Worm (Caenorhabditis elegans) whole organism, L4 larva: ENCODE results near the gene ugt-7.

ENCODE experiments used
- F10B5.3 ChIP-seq: sonication (generic microtip); optimal IDR thresholded peaks from 2 replicates; lab custom pipeline; 2016; ENCODE audit warnings: mild to moderate bottlenecking, missing genetic modification characterization, missing compliant biosample characterization
- F49E8.2 ChIP-seq: sonication (generic microtip); optimal IDR thresholded peaks from 2 replicates; lab custom pipeline; 2016; ENCODE audit warnings: missing compliant biosample characterization, mild to moderate bottlenecking, missing genetic modification characterization, borderline replicate concordance
- Y105C5A.15 ChIP-seq: fragments of 200-800 bp; sonication (Bioruptor generic); IDR thresholded peaks from 2 replicates; pipeline ENCODE4 v1.3.6; 2022; ENCODE audit warnings: missing genetic modification characterization, missing compliant biosample characterization
- Y48G9A.11 ChIP-seq: fragments of 200-800 bp; sonication (Bioruptor generic); IDR thresholded peaks from 2 replicates; pipeline ENCODE4 v1.3.6; 2022; ENCODE audit warnings: missing genetic modification reagents, missing genetic modification characterization, missing compliant biosample characterization
- Y5F2A.4 ChIP-seq: fragments of 200-800 bp; sonication (Bioruptor generic); optimal IDR thresholded peaks from 2 replicates; lab custom pipeline; 2018; ENCODE audit warnings: mild to moderate bottlenecking, missing genetic modification characterization, missing compliant biosample characterization
- Y75B8A.6 ChIP-seq: fragments of 200-800 bp; sonication (Bioruptor generic); IDR thresholded peaks from 2 replicates; pipeline ENCODE4 v1.3.6; 2022; ENCODE audit warnings: missing genetic modification reagents, missing genetic modification characterization, missing compliant biosample characterization
- aha-1 ChIP-seq: fragments of 150-350 bp; peaks from one replicate; lab custom pipeline; 2014; ENCODE audit warnings: missing biosample characterization, missing genetic modification characterization
- aly-2 ChIP-seq: sonication (generic microtip); optimal IDR thresholded peaks from 2 replicates; lab custom pipeline; 2018; ENCODE audit warnings: missing biosample characterization, missing genetic modification characterization
- arid-1 ChIP-seq: fragments of 200-800 bp; sonication (Bioruptor generic); conservative IDR thresholded peaks from 2 replicates; pipeline ENCODE4 v1.3.6; 2022; ENCODE audit warnings: missing genetic modification reagents, missing genetic modification characterization, missing compliant biosample characterization
- ceh-28 ChIP-seq: fragments of 150-350 bp; optimal IDR thresholded peaks from 2 replicates; lab custom pipeline; 2014; ENCODE audit warnings: missing biosample characterization, missing genetic modification reagents, missing genetic modification characterization
- ces-1 ChIP-seq: fragments of 150-350 bp; sonication (generic microtip); optimal IDR thresholded peaks from 4 replicates; lab custom pipeline; 2014; ENCODE audit warnings: missing biosample characterization, missing genetic modification reagents, missing genetic modification characterization
- cey-2 ChIP-seq: sonication (generic microtip); optimal IDR thresholded peaks from 3 replicates; lab custom pipeline; 2017; ENCODE audit warnings: missing genetic modification characterization, mild to moderate bottlenecking, missing compliant biosample characterization, antibody characterized with exemption, borderline replicate concordance; ENCODE audit not compliant: insufficient read depth
- ctbp-1 ChIP-seq: fragments of 200-800 bp; sonication (Bioruptor generic); IDR thresholded peaks from 2 replicates; pipeline ENCODE4 v1.3.6; 2022; ENCODE audit warnings: missing genetic modification reagents, missing genetic modification characterization, missing compliant biosample characterization
- daf-12 ChIP-seq: fragments of 150-350 bp; optimal IDR thresholded peaks from 2 replicates; lab custom pipeline; 2014; ENCODE audit warnings: missing biosample characterization, missing genetic modification reagents, missing genetic modification characterization
- daf-16 ChIP-seq, 3 experiments: sonication (generic microtip); optimal IDR thresholded peaks; 2 replicates each; lab custom pipeline; 2016 to 2017; ENCODE audit warnings: missing genetic modification characterization in 3 of 3, missing genetic modification reagents in 3 of 3, mild to moderate bottlenecking in 2 of 3, missing compliant biosample characterization in 2 of 3, missing biosample characterization in 1 of 3, moderate library complexity in 1 of 3
- daf-19 ChIP-seq: fragments of 200-800 bp; sonication (Bioruptor generic); conservative IDR thresholded peaks from 2 replicates; pipeline ENCODE4 v1.3.6; 2022; ENCODE audit warnings: missing genetic modification characterization, missing compliant biosample characterization
- daf-8 ChIP-seq: fragments of 200-800 bp; sonication (Bioruptor generic); IDR thresholded peaks from 2 replicates; pipeline ENCODE4 v1.3.6; 2022; ENCODE audit warnings: missing genetic modification characterization, missing compliant biosample characterization
- dmd-8 ChIP-seq: fragments of 200-800 bp; sonication (Bioruptor generic); IDR thresholded peaks from 2 replicates; pipeline ENCODE4 v1.3.6; 2022; ENCODE audit warnings: missing genetic modification characterization, missing compliant biosample characterization
- dpl-1 ChIP-seq: fragments of 150-350 bp; optimal IDR thresholded peaks from 2 replicates; lab custom pipeline; 2014; ENCODE audit warnings: missing biosample characterization, missing genetic modification reagents, missing genetic modification characterization
- dve-1 ChIP-seq: sonication (generic microtip); optimal IDR thresholded peaks from 2 replicates; lab custom pipeline; 2017; ENCODE audit warnings: antibody characterized with exemption, mild to moderate bottlenecking, missing genetic modification characterization, missing compliant biosample characterization; ENCODE audit not compliant: insufficient read depth
- fos-1 ChIP-seq: fragments of 150-350 bp; optimal IDR thresholded peaks from 2 replicates; lab custom pipeline; 2014; ENCODE audit warnings: missing biosample characterization, missing genetic modification characterization
- hif-1 ChIP-seq, 2 experiments: sonication (generic microtip); optimal IDR thresholded peaks; 2 replicates each; lab custom pipeline; 2016 to 2017; ENCODE audit warnings: missing compliant biosample characterization in 2 of 2, missing genetic modification characterization in 2 of 2, missing genetic modification reagents in 2 of 2, missing genotype in 2 of 2, mild to moderate bottlenecking in 1 of 2
- hlh-30 ChIP-seq: sonication (generic microtip); optimal IDR thresholded peaks from 2 replicates; lab custom pipeline; 2017; ENCODE audit warnings: antibody characterized with exemption, mild to moderate bottlenecking, missing genetic modification characterization, missing compliant biosample characterization; ENCODE audit not compliant: insufficient read depth
- hmg-1.1 ChIP-seq: fragments of 200-800 bp; sonication (Bioruptor generic); IDR thresholded peaks from 2 replicates; pipeline ENCODE4 v1.3.6; 2022; ENCODE audit warnings: missing genetic modification reagents, missing genetic modification characterization, missing compliant biosample characterization
- lin-1 ChIP-seq: fragments of 200-800 bp; sonication (Bioruptor generic); IDR thresholded peaks from 2 replicates; pipeline ENCODE4 v1.3.6; 2022; ENCODE audit warnings: missing genetic modification reagents, missing genetic modification characterization, missing compliant biosample characterization
- lin-13 ChIP-seq: fragments of 150-350 bp; optimal IDR thresholded peaks from 2 replicates; lab custom pipeline; 2014; ENCODE audit warnings: missing biosample characterization, missing genetic modification reagents, missing genetic modification characterization
- lin-15B ChIP-seq: fragments of 150-350 bp; sonication (generic microtip); optimal IDR thresholded peaks from 3 replicates; lab custom pipeline; 2014; ENCODE audit warnings: missing biosample characterization, missing genetic modification characterization
- lin-38 ChIP-seq: fragments of 200-800 bp; sonication (Bioruptor generic); IDR thresholded peaks from 2 replicates; pipeline ENCODE4 v1.3.6; 2022; ENCODE audit warnings: missing genetic modification reagents, missing genetic modification characterization, missing compliant biosample characterization
- lin-39 ChIP-seq: fragments of 150-350 bp; optimal IDR thresholded peaks from 2 replicates; lab custom pipeline; 2014; ENCODE audit warnings: missing biosample characterization, missing genetic modification reagents, missing genetic modification characterization
- madf-9 ChIP-seq: fragments of 200-800 bp; sonication (Bioruptor generic); conservative IDR thresholded peaks from 2 replicates; pipeline ENCODE4 v1.3.6; 2022; ENCODE audit warnings: missing genetic modification reagents, missing genetic modification characterization, missing compliant biosample characterization
- mdl-1 ChIP-seq, 2 experiments: fragments of 150-350 bp in 1 of 2; sonication (generic microtip) in 1 of 2; optimal IDR thresholded peaks; 2 replicates each; lab custom pipeline; 2014 to 2017; ENCODE audit warnings: missing biosample characterization in 2 of 2, missing genetic modification characterization in 2 of 2
- mep-1 ChIP-seq: fragments of 150-350 bp; sonication (generic microtip); optimal IDR thresholded peaks from 3 replicates; lab custom pipeline; 2014; ENCODE audit warnings: missing biosample characterization, missing genetic modification characterization
- mes-2 ChIP-seq: sonication (generic microtip); optimal IDR thresholded peaks from 2 replicates; lab custom pipeline; 2016; ENCODE audit warnings: missing genotype, mild to moderate bottlenecking, missing genetic modification characterization, missing compliant biosample characterization; ENCODE audit not compliant: poor library complexity, severe bottlenecking
- nhr-102 ChIP-seq: sonication (generic microtip); optimal IDR thresholded peaks from 2 replicates; lab custom pipeline; 2016; ENCODE audit warnings: mild to moderate bottlenecking, missing genetic modification characterization, moderate library complexity, missing compliant biosample characterization
- nhr-11 ChIP-seq: fragments of 150-350 bp; optimal IDR thresholded peaks from 2 replicates; lab custom pipeline; 2014; ENCODE audit warnings: missing biosample characterization, missing genetic modification characterization
- nhr-237 ChIP-seq: sonication (generic microtip); optimal IDR thresholded peaks from 2 replicates; lab custom pipeline; 2017; ENCODE audit warnings: missing biosample characterization, missing genetic modification characterization
- nhr-42 ChIP-seq: fragments of 200-800 bp; sonication (Bioruptor generic); IDR thresholded peaks from 2 replicates; pipeline ENCODE4 v1.3.6; 2022; ENCODE audit warnings: missing genetic modification characterization, missing compliant biosample characterization
- nhr-48 ChIP-seq: sonication (generic microtip); optimal IDR thresholded peaks from 2 replicates; lab custom pipeline; 2016; ENCODE audit warnings: mild to moderate bottlenecking, missing genetic modification characterization, missing compliant biosample characterization
- nhr-76 ChIP-seq: fragments of 150-350 bp; optimal IDR thresholded peaks from 2 replicates; lab custom pipeline; 2014; ENCODE audit warnings: missing biosample characterization, missing genetic modification characterization
- nhr-77 ChIP-seq: fragments of 150-350 bp; optimal IDR thresholded peaks from 2 replicates; lab custom pipeline; 2014; ENCODE audit warnings: missing biosample characterization, missing genetic modification characterization
- saeg-2 ChIP-seq: fragments of 200-800 bp; sonication (Bioruptor generic); IDR thresholded peaks from 2 replicates; pipeline ENCODE4 v1.3.6; 2022; ENCODE audit warnings: missing genetic modification reagents, missing genetic modification characterization, missing compliant biosample characterization
- sdz-12 ChIP-seq: fragments of 200-800 bp; sonication (Bioruptor generic); optimal IDR thresholded peaks from 2 replicates; lab custom pipeline; 2018; ENCODE audit warnings: mild to moderate bottlenecking, missing genetic modification characterization, missing compliant biosample characterization
- set-16 ChIP-seq: fragments of 200-800 bp; sonication (Bioruptor generic); IDR thresholded peaks from 2 replicates; pipeline ENCODE4 v1.3.6; 2022; ENCODE audit warnings: missing genetic modification reagents, missing genetic modification characterization, missing compliant biosample characterization
- snpc-4 ChIP-seq: fragments of 150-350 bp; optimal IDR thresholded peaks from 2 replicates; lab custom pipeline; 2014; ENCODE audit warnings: missing biosample characterization, missing genetic modification characterization
- tra-1 ChIP-seq: fragments of 200-800 bp; sonication (Bioruptor generic); IDR thresholded peaks from 2 replicates; pipeline ENCODE4 v1.3.6; 2022; ENCODE audit warnings: missing genetic modification reagents, missing genetic modification characterization, missing compliant biosample characterization
- unc-39 ChIP-seq: sonication (generic microtip); optimal IDR thresholded peaks from 2 replicates; lab custom pipeline; 2017; ENCODE audit warnings: missing biosample characterization, missing genetic modification characterization
- vab-7 ChIP-seq: fragments of 200-800 bp; sonication (Bioruptor generic); IDR thresholded peaks from 2 replicates; pipeline ENCODE4 v1.3.6; 2022; ENCODE audit warnings: missing genetic modification reagents, missing genetic modification characterization, missing compliant biosample characterization
- zfp-3 ChIP-seq: fragments of 200-800 bp; sonication (Bioruptor generic); conservative IDR thresholded peaks from 2 replicates; pipeline ENCODE4 v1.3.6; 2022; ENCODE audit warnings: missing genetic modification reagents, missing genetic modification characterization, missing compliant biosample characterization
- zip-2 ChIP-seq: fragments of 150-350 bp; optimal IDR thresholded peaks from 2 replicates; lab custom pipeline; 2014; ENCODE audit warnings: missing biosample characterization, missing genetic modification characterization

Gene ugt-7

DNA sequence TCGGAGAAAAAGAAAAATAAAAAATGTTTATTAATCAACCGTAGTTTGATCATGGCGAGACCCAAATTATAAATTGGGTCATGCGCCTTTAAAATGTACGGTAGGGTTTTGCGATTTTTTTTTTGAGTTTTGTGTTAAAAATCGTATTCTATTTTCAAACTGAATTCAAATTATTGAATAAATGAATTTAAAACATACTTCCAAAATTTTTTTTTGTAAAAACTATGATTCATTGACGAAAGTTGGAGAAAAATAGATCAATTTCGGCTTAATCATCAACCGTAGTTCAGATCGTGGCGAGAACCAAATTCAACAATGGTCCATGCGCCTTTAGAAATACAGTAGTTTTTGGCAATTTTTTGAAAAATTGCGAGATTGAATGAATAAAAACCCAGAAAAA lies 36.8 kb downstream of the ugt-7 start:
- TF ChIP-seq daf-19 (GFP tag; lab: Robert Waterston, UW) (no peak), ces-1 (GFP tag; lab: Kevin White, UChicago) (no peak), lin-38 (GFP tag; lab: Robert Waterston, UW) (peak; percentile 36; the same call in 1 of the 2 replicates), daf-16 (GFP tag; optimal IDR thresholded peaks at IDR 0.05; lab: Kevin White, UChicago) (no peak), daf-16 (tag; optimal IDR thresholded peaks at IDR 0.05; lab: Kevin White, UChicago) (no peak), unc-39 (tag; lab: Kevin White, UChicago) (no peak), nhr-11 (no peak), nhr-237 (tag; lab: Kevin White, UChicago) (no peak), F49E8.2 (tag; lab: Kevin White, UChicago) (peak; percentile 76), lin-39 (tag; lab: Kevin White, UChicago) (no peak)

DNA sequence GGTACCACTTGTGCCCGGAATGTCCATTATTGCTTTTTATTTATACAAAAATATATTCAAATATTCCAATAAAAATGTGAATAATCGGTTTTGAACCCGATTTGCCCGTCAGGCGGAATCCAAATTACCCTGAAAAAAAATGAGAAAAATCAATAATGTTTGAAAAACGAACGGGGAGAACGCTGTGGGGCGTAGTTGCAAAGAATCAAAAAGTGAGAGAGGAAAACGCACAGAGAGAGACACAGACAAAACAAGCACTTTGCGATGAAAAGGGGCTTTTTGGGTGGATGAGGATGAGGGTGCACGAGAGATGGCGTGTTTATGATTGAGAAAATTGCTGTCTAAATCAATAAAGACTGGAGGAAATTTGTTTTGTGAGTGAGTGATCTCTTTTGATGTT lies 37.4 kb downstream of the ugt-7 start, which contains the start of gene tam-1:
Gene tam-1 (minus strand): TSS at position 135 of the 400 bp plus-strand sequence.
- TF ChIP-seq daf-8: no peak
- peak; percentile 14 for TF ChIP-seq ceh-28 (tag; lab: Kevin White, UChicago)
- no peak for TF ChIP-seq madf-9 (GFP tag; lab: Robert Waterston, UW)
- TF ChIP-seq cey-2 (tag; lab: Kevin White, UChicago): no peak
- peak; percentile 42 for TF ChIP-seq mes-2 (tag; lab: Kevin White, UChicago)
- TF ChIP-seq nhr-76 (tag; lab: Kevin White, UChicago): no peak
- no peak for TF ChIP-seq Y48G9A.11 (GFP tag; lab: Robert Waterston, UW)
- no peak for TF ChIP-seq dve-1
- TF ChIP-seq lin-1: no peak
- TF ChIP-seq set-16 (GFP tag; lab: Robert Waterston, UW): no peak
- TF ChIP-seq arid-1 (GFP tag; lab: Robert Waterston, UW): no peak
- no peak for TF ChIP-seq zip-2 (tag; lab: Kevin White, UChicago)
- TF ChIP-seq dpl-1 (GFP tag; lab: Kevin White, UChicago): no peak
- TF ChIP-seq tra-1 (GFP tag; lab: Robert Waterston, UW): no peak
- no peak for TF ChIP-seq unc-39 (tag; lab: Kevin White, UChicago)
- no peak for TF ChIP-seq mdl-1 (tag; optimal IDR thresholded peaks at IDR 0.05; lab: Kevin White, UChicago)
- TF ChIP-seq hif-1 (tag; optimal IDR thresholded peaks at IDR 0.05; lab: Kevin White, UChicago): no peak
- TF ChIP-seq nhr-42 (GFP tag; lab: Robert Waterston, UW): no peak
- no peak for TF ChIP-seq lin-13 (GFP tag; lab: Kevin White, UChicago)
- no peak for TF ChIP-seq zfp-3 (GFP tag; lab: Robert Waterston, UW)
- TF ChIP-seq lin-15B (tag; lab: Kevin White, UChicago): no peak
- TF ChIP-seq dmd-8 (GFP tag; lab: Robert Waterston, UW): no peak
- no peak for TF ChIP-seq Y5F2A.4 (GFP tag; lab: Kevin White, UChicago)
- TF ChIP-seq hmg-1.1 (GFP tag; lab: Robert Waterston, UW): peak; percentile 48; the same call in 1 of the 2 replicates
- TF ChIP-seq hlh-30 (tag; lab: Kevin White, UChicago): peak; percentile 3
- TF ChIP-seq nhr-48 (tag; lab: Kevin White, UChicago): no peak
- no peak for TF ChIP-seq daf-12 (tag; lab: Kevin White, UChicago)
- TF ChIP-seq snpc-4 (tag; lab: Kevin White, UChicago): no peak
- TF ChIP-seq Y105C5A.15 (GFP tag; lab: Robert Waterston, UW): no peak
- no peak for TF ChIP-seq aly-2 (tag; lab: Kevin White, UChicago)
- TF ChIP-seq fos-1: no peak
- no peak for TF ChIP-seq saeg-2
- TF ChIP-seq lin-38 (GFP tag; lab: Robert Waterston, UW): no peak
- no peak for TF ChIP-seq ctbp-1
- TF ChIP-seq vab-7 (GFP tag; lab: Robert Waterston, UW): no peak
- TF ChIP-seq aha-1 (tag; lab: Kevin White, UChicago): no peak
- no peak for TF ChIP-seq nhr-102 (tag; lab: Kevin White, UChicago)
- no peak for TF ChIP-seq nhr-11
- no peak for TF ChIP-seq Y75B8A.6
- peak; percentile 3 for TF ChIP-seq mep-1 (tag; lab: Kevin White, UChicago)
- TF ChIP-seq nhr-77 (tag; lab: Kevin White, UChicago): no peak
- no peak for TF ChIP-seq sdz-12 (GFP tag; lab: Kevin White, UChicago)
- TF ChIP-seq nhr-237 (tag; lab: Kevin White, UChicago): no peak
- no peak for TF ChIP-seq F10B5.3
